Worm (Caenorhabditis elegans): ENCODE measurements around the gene C55A6.4.
A peak's percentile ranks its signal among the peaks of the same experiment; 100 is the strongest.

Gene C55A6.4

ce11 chrV:11470210-11470713 lies 47.4 kb downstream of the C55A6.4 start, which contains the start of gene aat-6:
Gene aat-6, minus strand, starts transcription at chrV:11470663.
- TF ChIP-seq zip-4 (GFP tag; optimal IDR thresholded peaks at IDR 0.05) (no peak), elt-2 (tag; optimal IDR thresholded peaks at IDR 0.05) (peak; percentile 93), lin-35 (GFP tag; optimal IDR thresholded peaks at IDR 0.05) (peak in 1 of 2 experiments; percentile 24), nhr-20 (tag; optimal IDR thresholded peaks at IDR 0.05) (peak; percentile 38), efl-1 (optimal IDR thresholded peaks at IDR 0.05) (no peak), efl-1 (GFP tag; optimal IDR thresholded peaks at IDR 0.05 in 1 of 2) (peak in 1 of 2 experiments; percentile 78), nhr-90 (tag; optimal IDR thresholded peaks at IDR 0.05; ENCODE audit: poor library complexity) (peak; percentile 2), pqm-1 (tag; optimal IDR thresholded peaks at IDR 0.05) (peak; percentile 10), swsn-7 (tag; optimal IDR thresholded peaks at IDR 0.05) (no peak)

Data from whole organism, L1 larva.